Worm (Caenorhabditis elegans) whole organism, late embryonic: ENCODE measurements around the gene Y51H7C.1.

ENCODE experiments used
- C08G9.2 ChIP-seq: sonication (generic microtip); optimal IDR thresholded peaks from 2 replicates; lab custom pipeline; 2016; ENCODE audit warnings: mild to moderate bottlenecking, missing genetic modification characterization, moderate library complexity, missing compliant biosample characterization
- C38D4.7 ChIP-seq: fragments of 200-800 bp; sonication (Bioruptor generic); optimal IDR thresholded peaks from 2 replicates; lab custom pipeline; 2018; ENCODE audit warnings: mild to moderate bottlenecking, missing genetic modification characterization, moderate library complexity, missing compliant biosample characterization
- F13H6.1 ChIP-seq: sonication (generic microtip); optimal IDR thresholded peaks from 2 replicates; lab custom pipeline; 2016; ENCODE audit warnings: missing genetic modification characterization, missing compliant biosample characterization
- K02D7.2 ChIP-seq: sonication (generic microtip); optimal IDR thresholded peaks from 2 replicates; lab custom pipeline; 2017; ENCODE audit warnings: mild to moderate bottlenecking, missing genetic modification characterization, missing compliant biosample characterization
- K09A11.1 ChIP-seq: sonication (generic microtip); optimal IDR thresholded peaks from 2 replicates; lab custom pipeline; 2017; ENCODE audit warnings: antibody characterized with exemption, mild to moderate bottlenecking, missing genetic modification characterization, missing compliant biosample characterization; ENCODE audit not compliant: insufficient read depth
- T23F11.4 ChIP-seq: fragments of 200-800 bp; sonication (Bioruptor generic); optimal IDR thresholded peaks from 2 replicates; lab custom pipeline; 2018; ENCODE audit warnings: mild to moderate bottlenecking, missing genetic modification characterization, missing compliant biosample characterization
- ahr-1 ChIP-seq: sonication (generic microtip); optimal IDR thresholded peaks from 2 replicates; lab custom pipeline; 2016; ENCODE audit warnings: missing genetic modification characterization, missing compliant biosample characterization
- ama-1 ChIP-seq: fragments of 150-350 bp; optimal IDR thresholded peaks from 2 replicates; lab custom pipeline; 2014
- ceh-14 ChIP-seq: sonication (generic microtip); optimal IDR thresholded peaks from 2 replicates; lab custom pipeline; 2016; ENCODE audit warnings: missing genotype, missing genetic modification characterization, missing compliant biosample characterization
- ceh-18 ChIP-seq: sonication (generic microtip); optimal IDR thresholded peaks from 2 replicates; lab custom pipeline; 2016; ENCODE audit warnings: missing genetic modification characterization, missing compliant biosample characterization
- ceh-19 ChIP-seq: fragments of 200-800 bp; sonication (Bioruptor generic); optimal IDR thresholded peaks from 2 replicates; lab custom pipeline; 2018; ENCODE audit warnings: mild to moderate bottlenecking, missing genetic modification characterization, missing compliant biosample characterization
- ceh-22 ChIP-seq: sonication (generic microtip); optimal IDR thresholded peaks from 2 replicates; lab custom pipeline; 2017; ENCODE audit warnings: missing biosample characterization, missing genetic modification characterization
- ceh-31 ChIP-seq: sonication (generic microtip); optimal IDR thresholded peaks from 2 replicates; lab custom pipeline; 2016; ENCODE audit warnings: missing genetic modification characterization, missing compliant biosample characterization
- ceh-34 ChIP-seq: sonication (generic microtip); optimal IDR thresholded peaks from 2 replicates; lab custom pipeline; 2016; ENCODE audit warnings: mild to moderate bottlenecking, missing genetic modification characterization, missing compliant biosample characterization
- ceh-9 ChIP-seq: sonication (generic microtip); optimal IDR thresholded peaks from 2 replicates; lab custom pipeline; 2016; ENCODE audit warnings: mild to moderate bottlenecking, missing genetic modification characterization, inconsistent platforms, missing compliant biosample characterization
- fkh-6 ChIP-seq: sonication (generic microtip); optimal IDR thresholded peaks from 2 replicates; lab custom pipeline; 2016; ENCODE audit warnings: missing genetic modification characterization, missing compliant biosample characterization
- gmeb-2 ChIP-seq: sonication (generic microtip); optimal IDR thresholded peaks from 2 replicates; lab custom pipeline; 2016; ENCODE audit warnings: missing genetic modification characterization, inconsistent platforms, missing compliant biosample characterization
- hlh-13 ChIP-seq: fragments of 200-800 bp; sonication (Bioruptor generic); optimal IDR thresholded peaks from 2 replicates; lab custom pipeline; 2018; ENCODE audit warnings: mild to moderate bottlenecking, missing genetic modification characterization, missing compliant biosample characterization
- hlh-15 ChIP-seq: sonication (generic microtip); optimal IDR thresholded peaks from 2 replicates; lab custom pipeline; 2016; ENCODE audit warnings: missing genetic modification characterization, missing compliant biosample characterization
- hlh-8 ChIP-seq: sonication (generic microtip); optimal IDR thresholded peaks from 2 replicates; lab custom pipeline; 2016; ENCODE audit warnings: missing genotype, missing genetic modification characterization, missing compliant biosample characterization
- madf-2 ChIP-seq: sonication (generic microtip); optimal IDR thresholded peaks from 2 replicates; lab custom pipeline; 2017; ENCODE audit warnings: missing genetic modification characterization, missing compliant biosample characterization
- nhr-11 ChIP-seq: fragments of 150-350 bp; optimal IDR thresholded peaks from 2 replicates; lab custom pipeline; 2014; ENCODE audit warnings: missing biosample characterization, missing genetic modification characterization
- nhr-232 ChIP-seq: sonication (generic microtip); optimal IDR thresholded peaks from 2 replicates; lab custom pipeline; 2016; ENCODE audit warnings: missing genetic modification characterization, missing compliant biosample characterization
- odd-2 ChIP-seq: sonication (generic microtip); optimal IDR thresholded peaks from 2 replicates; lab custom pipeline; 2017; ENCODE audit warnings: antibody characterized with exemption, mild to moderate bottlenecking, missing genetic modification characterization, missing compliant biosample characterization
- pat-9 ChIP-seq: fragments of 200-800 bp; sonication (Bioruptor generic); optimal IDR thresholded peaks from 2 replicates; lab custom pipeline; 2018; ENCODE audit warnings: mild to moderate bottlenecking, missing genetic modification characterization, moderate library complexity, missing compliant biosample characterization
- pax-1 ChIP-seq: fragments of 150-350 bp; optimal IDR thresholded peaks from 2 replicates; lab custom pipeline; 2014; ENCODE audit warnings: missing biosample characterization, missing genetic modification characterization
- pha-2 ChIP-seq: sonication (generic microtip); optimal IDR thresholded peaks from 2 replicates; lab custom pipeline; 2017; ENCODE audit warnings: mild to moderate bottlenecking, missing genetic modification characterization, missing compliant biosample characterization
- pqm-1 ChIP-seq: sonication (generic microtip); optimal IDR thresholded peaks from 2 replicates; lab custom pipeline; 2016; ENCODE audit warnings: missing genetic modification characterization, missing compliant biosample characterization
- pros-1 ChIP-seq: fragments of 150-350 bp; optimal IDR thresholded peaks from 2 replicates; lab custom pipeline; 2014; ENCODE audit warnings: missing biosample characterization, missing genetic modification reagents, missing genetic modification characterization
- ref-2 ChIP-seq: sonication (generic microtip); optimal IDR thresholded peaks from 2 replicates; lab custom pipeline; 2016; ENCODE audit warnings: missing genetic modification characterization, missing compliant biosample characterization
- rnt-1 ChIP-seq: sonication (generic microtip); optimal IDR thresholded peaks from 2 replicates; lab custom pipeline; 2016; ENCODE audit warnings: missing genetic modification characterization, missing compliant biosample characterization
- sdc-2 ChIP-seq: sonication (generic microtip); optimal IDR thresholded peaks from 2 replicates; lab custom pipeline; 2016; ENCODE audit warnings: missing genotype, missing genetic modification characterization, missing compliant biosample characterization
- sox-2 ChIP-seq: fragments of 200-800 bp; sonication (Bioruptor generic); IDR thresholded peaks from 2 replicates; pipeline ENCODE4 v1.3.6; 2022; ENCODE audit warnings: missing genetic modification reagents, missing genetic modification characterization, missing compliant biosample characterization
- sox-4 ChIP-seq: sonication (generic microtip); optimal IDR thresholded peaks from 2 replicates; lab custom pipeline; 2017; ENCODE audit warnings: mild to moderate bottlenecking, missing genetic modification characterization, inconsistent platforms, missing compliant biosample characterization
- syd-9 ChIP-seq: sonication (generic microtip); optimal IDR thresholded peaks from 2 replicates; lab custom pipeline; 2016; ENCODE audit warnings: mild to moderate bottlenecking, missing genetic modification characterization, moderate library complexity, missing compliant biosample characterization
- tbx-7 ChIP-seq: sonication (generic microtip); optimal IDR thresholded peaks from 2 replicates; lab custom pipeline; 2016; ENCODE audit warnings: missing genotype, missing genetic modification characterization, missing compliant biosample characterization
- ttx-3 ChIP-seq: sonication (generic microtip); optimal IDR thresholded peaks from 2 replicates; lab custom pipeline; 2016; ENCODE audit warnings: missing genetic modification reagents, missing genetic modification characterization, missing compliant biosample characterization
- unc-86 ChIP-seq: sonication (generic microtip); optimal IDR thresholded peaks from 2 replicates; lab custom pipeline; 2016; ENCODE audit warnings: missing genetic modification characterization, missing compliant biosample characterization
- zip-5 ChIP-seq: sonication (generic microtip); optimal IDR thresholded peaks from 2 replicates; lab custom pipeline; 2016; ENCODE audit warnings: missing genetic modification characterization, missing compliant biosample characterization
- ztf-16 ChIP-seq: sonication (generic microtip); optimal IDR thresholded peaks from 2 replicates; lab custom pipeline; 2017; ENCODE audit warnings: missing genetic modification characterization, missing compliant biosample characterization

The Y51H7C.1 gene

ce11 chrII:1478522-1478921 lies 11.0 kb downstream of the Y51H7C.1 start:
- TF ChIP-seq fkh-6 (tag; lab: Kevin White, UChicago), result no peak
- no peak for TF ChIP-seq ahr-1 (tag; lab: Kevin White, UChicago)
- TF ChIP-seq ama-1 (lab: Kevin White, UChicago), result no peak
- no peak for TF ChIP-seq sdc-2 (tag; lab: Kevin White, UChicago)
- no peak for TF ChIP-seq pat-9 (tag; lab: Kevin White, UChicago)
- TF ChIP-seq rnt-1, result no peak
- no peak for TF ChIP-seq F13H6.1 (tag; lab: Kevin White, UChicago)
- TF ChIP-seq nhr-11 (tag; lab: Kevin White, UChicago), result no peak
- TF ChIP-seq ztf-16, result no peak
- TF ChIP-seq unc-86 (tag; lab: Kevin White, UChicago), result no peak
- TF ChIP-seq pax-1, result no peak
- TF ChIP-seq hlh-13 (GFP tag; lab: Kevin White, UChicago), result no peak
- no peak for TF ChIP-seq T23F11.4 (GFP tag; lab: Kevin White, UChicago)
- TF ChIP-seq ceh-9 (tag; lab: Kevin White, UChicago), result no peak
- no peak for TF ChIP-seq pqm-1
- no peak for TF ChIP-seq hlh-15 (tag; lab: Kevin White, UChicago)
- no peak for TF ChIP-seq ceh-34 (tag; lab: Kevin White, UChicago)
- TF ChIP-seq madf-2 (tag; lab: Kevin White, UChicago), result no peak
- TF ChIP-seq odd-2, result no peak
- no peak for TF ChIP-seq K09A11.1 (tag; lab: Kevin White, UChicago)

- TF ChIP-seq rnt-1, result no peak
- no peak for TF ChIP-seq ceh-9 (tag; lab: Kevin White, UChicago)
- no peak for TF ChIP-seq C08G9.2 (tag; lab: Kevin White, UChicago)
- TF ChIP-seq gmeb-2, result no peak
- no peak for TF ChIP-seq K02D7.2 (tag; lab: Kevin White, UChicago)
- TF ChIP-seq sox-2 (GFP tag; lab: Robert Waterston, UW), result no peak
- no peak for TF ChIP-seq fkh-6 (tag; lab: Kevin White, UChicago)
- no peak for TF ChIP-seq ceh-34 (tag; lab: Kevin White, UChicago)
- TF ChIP-seq ceh-14 (tag; lab: Kevin White, UChicago), result no peak
- no peak for TF ChIP-seq C38D4.7 (GFP tag; lab: Kevin White, UChicago)
- TF ChIP-seq pha-2 (tag; lab: Kevin White, UChicago), result no peak
- no peak for TF ChIP-seq odd-2
- TF ChIP-seq ttx-3, result no peak
- TF ChIP-seq sox-4, result no peak
- TF ChIP-seq pros-1 (tag; lab: Kevin White, UChicago), result no peak
Measured at ce11 chrII:1481660-1482059, 14.1 kb downstream of the Y51H7C.1 start.

ce11 chrII:1482419-1482818 lies 14.9 kb downstream of the Y51H7C.1 start:
- TF ChIP-seq hlh-13 (GFP tag; lab: Kevin White, UChicago), result no peak
- TF ChIP-seq ceh-18 (tag; lab: Kevin White, UChicago), result no peak
- no peak for TF ChIP-seq ama-1 (lab: Kevin White, UChicago)
- no peak for TF ChIP-seq ceh-31 (tag; lab: Kevin White, UChicago)
- TF ChIP-seq K09A11.1 (tag; lab: Kevin White, UChicago), result no peak
- no peak for TF ChIP-seq ceh-34 (tag; lab: Kevin White, UChicago)
- no peak for TF ChIP-seq ceh-9 (tag; lab: Kevin White, UChicago)
- TF ChIP-seq zip-5 (tag; lab: Kevin White, UChicago), result no peak
- TF ChIP-seq tbx-7 (tag; lab: Kevin White, UChicago), result no peak
- no peak for TF ChIP-seq nhr-232 (tag; lab: Kevin White, UChicago)

- TF ChIP-seq ceh-22 (tag; lab: Kevin White, UChicago) (no peak), ceh-19 (GFP tag; lab: Kevin White, UChicago) (no peak), ceh-9 (tag; lab: Kevin White, UChicago) (no peak), hlh-15 (tag; lab: Kevin White, UChicago) (no peak), syd-9 (tag; lab: Kevin White, UChicago) (no peak), hlh-8 (tag; lab: Kevin White, UChicago) (no peak), ref-2 (tag; lab: Kevin White, UChicago) (no peak), pqm-1 (no peak), ceh-14 (tag; lab: Kevin White, UChicago) (no peak), sox-2 (GFP tag; lab: Robert Waterston, UW) (no peak)
Measured at ce11 chrII:1490813-1491212, 23.3 kb downstream of the Y51H7C.1 start.
